Worm (Caenorhabditis elegans) whole organism, L1 larva: ENCODE data around the gene F54H12.8.

ENCODE experiments used
- C16A3.4 ChIP-seq: fragments of 150-350 bp; optimal IDR thresholded peaks from 2 replicates; lab custom pipeline; 2014; ENCODE audit warnings: missing biosample characterization, missing genetic modification characterization
- F16B12.6 ChIP-seq: fragments of 150-350 bp; optimal IDR thresholded peaks from 2 replicates; lab custom pipeline; 2014; ENCODE audit warnings: missing biosample characterization, missing genetic modification characterization
- Y116A8C.19 ChIP-seq: sonication (generic microtip); optimal IDR thresholded peaks from 2 replicates; lab custom pipeline; 2016; ENCODE audit warnings: missing compliant biosample characterization, missing genetic modification characterization, borderline replicate concordance
- alr-1 ChIP-seq: fragments of 200-800 bp; sonication (Bioruptor generic); optimal IDR thresholded peaks from 2 replicates; lab custom pipeline; 2018; ENCODE audit warnings: borderline replicate concordance, mild to moderate bottlenecking, missing genetic modification characterization, missing compliant biosample characterization
- aly-2 ChIP-seq: fragments of 150-350 bp; optimal IDR thresholded peaks from 2 replicates; lab custom pipeline; 2014; ENCODE audit warnings: missing biosample characterization, missing genetic modification characterization
- ces-1 ChIP-seq: fragments of 150-350 bp; optimal IDR thresholded peaks from 2 replicates; lab custom pipeline; 2014; ENCODE audit warnings: missing biosample characterization, missing genetic modification reagents, missing genetic modification characterization
- dpl-1 ChIP-seq, 3 experiments: fragments of 150-350 bp in 2 of 3; sonication (generic microtip) in 1 of 3; optimal IDR thresholded peaks; 2 replicates each; lab custom pipeline; 2014 to 2017; ENCODE audit warnings: missing biosample characterization in 3 of 3, missing genetic modification characterization in 3 of 3, missing genetic modification reagents in 3 of 3
- dsc-1 ChIP-seq: sonication (generic microtip); optimal IDR thresholded peaks from 2 replicates; lab custom pipeline; 2016; ENCODE audit warnings: mild to moderate bottlenecking, missing genetic modification characterization, missing compliant biosample characterization
- efl-1 ChIP-seq, 4 experiments: fragments of 150-350 bp; optimal IDR thresholded peaks in 3 of 4; peaks in 1 of 4; 1 replicate in 1 of 4; 2 replicates in 3 of 4; lab custom pipeline; 2014; ENCODE audit warnings: missing biosample characterization in 2 of 4, missing genetic modification characterization in 2 of 4, missing genetic modification reagents in 2 of 4
- egl-13 ChIP-seq: sonication (generic microtip); optimal IDR thresholded peaks from 2 replicates; lab custom pipeline; 2016; ENCODE audit warnings: missing genotype, missing genetic modification reagents, missing genetic modification characterization, missing compliant biosample characterization
- elt-2 ChIP-seq: sonication (generic microtip); optimal IDR thresholded peaks from 2 replicates; lab custom pipeline; 2016; ENCODE audit warnings: missing genetic modification characterization, mild to moderate bottlenecking, inconsistent platforms, missing compliant biosample characterization, missing genetic modification reagents
- elt-3 ChIP-seq, 6 experiments: fragments of 150-350 bp in 1 of 6; sonication (generic microtip); optimal IDR thresholded peaks; 2 replicates each; lab custom pipeline; 2017 to 2018; ENCODE audit warnings: missing biosample characterization in 6 of 6, missing genetic modification characterization in 6 of 6, inconsistent platforms in 1 of 6
- ets-5 ChIP-seq: fragments of 200-800 bp; sonication (Bioruptor generic); IDR thresholded peaks from 2 replicates; pipeline ENCODE4 v1.3.6; 2022; ENCODE audit warnings: missing genetic modification characterization, missing compliant biosample characterization
- fkh-10 ChIP-seq: sonication (generic microtip); optimal IDR thresholded peaks from 2 replicates; lab custom pipeline; 2017; ENCODE audit warnings: missing biosample characterization, missing genetic modification reagents, missing genetic modification characterization
- fkh-4 ChIP-seq: sonication (generic microtip); optimal IDR thresholded peaks from 2 replicates; lab custom pipeline; 2016; ENCODE audit warnings: missing compliant biosample characterization, missing genetic modification characterization, borderline replicate concordance
- fos-1 ChIP-seq: fragments of 150-350 bp; optimal IDR thresholded peaks from 2 replicates; lab custom pipeline; 2014; ENCODE audit warnings: missing biosample characterization, missing genetic modification characterization
- grh-1 ChIP-seq: fragments of 200-800 bp; sonication (Bioruptor generic); IDR thresholded peaks from 2 replicates; pipeline ENCODE4 v1.3.6; 2022; ENCODE audit warnings: missing genetic modification reagents, missing genetic modification characterization, missing compliant biosample characterization
- hlh-17 ChIP-seq: fragments of 200-800 bp; sonication (Bioruptor generic); optimal IDR thresholded peaks from 2 replicates; lab custom pipeline; 2018; ENCODE audit warnings: missing genetic modification characterization, mild to moderate bottlenecking, missing compliant biosample characterization, moderate library complexity, borderline replicate concordance
- hpl-2 ChIP-seq: fragments of 150-350 bp; optimal IDR thresholded peaks from 2 replicates; lab custom pipeline; 2014; ENCODE audit warnings: missing biosample characterization, missing genetic modification reagents, missing genetic modification characterization
- isw-1 ChIP-seq: fragments of 200-800 bp; sonication (Bioruptor generic); IDR thresholded peaks from 2 replicates; pipeline ENCODE4 v1.3.6; 2022; ENCODE audit warnings: missing genetic modification characterization, missing compliant biosample characterization
- lin-14 ChIP-seq: fragments of 200-800 bp; sonication (Bioruptor generic); optimal IDR thresholded peaks from 2 replicates; lab custom pipeline; 2018; ENCODE audit warnings: mild to moderate bottlenecking, missing genetic modification characterization, moderate library complexity, missing compliant biosample characterization
- lin-15B ChIP-seq: fragments of 150-350 bp; sonication (generic microtip); optimal IDR thresholded peaks from 3 replicates; lab custom pipeline; 2014; ENCODE audit warnings: missing biosample characterization, missing genetic modification characterization
- lin-35 ChIP-seq, 2 experiments: fragments of 150-350 bp; optimal IDR thresholded peaks; 2 replicates each; lab custom pipeline; 2014; ENCODE audit warnings: missing biosample characterization in 2 of 2, missing genetic modification characterization in 2 of 2, missing genetic modification reagents in 2 of 2
- lin-39 ChIP-seq: fragments of 150-350 bp; optimal IDR thresholded peaks from 2 replicates; lab custom pipeline; 2014; ENCODE audit warnings: missing biosample characterization, missing genetic modification reagents, missing genetic modification characterization
- lsy-2 ChIP-seq, 2 experiments: fragments of 150-350 bp; optimal IDR thresholded peaks; 2 replicates each; lab custom pipeline; 2014; ENCODE audit warnings: missing biosample characterization in 2 of 2, missing genetic modification characterization in 2 of 2
- mab-9 ChIP-seq: fragments of 200-800 bp; sonication (Bioruptor generic); IDR thresholded peaks from 2 replicates; pipeline ENCODE4 v1.3.6; 2022; ENCODE audit warnings: missing genetic modification reagents, missing genetic modification characterization, missing compliant biosample characterization
- mdl-1 ChIP-seq, 2 experiments: fragments of 150-350 bp; optimal IDR thresholded peaks; 2 replicates each; lab custom pipeline; 2014 to 2017; ENCODE audit warnings: missing biosample characterization in 2 of 2, missing genetic modification characterization in 2 of 2, inconsistent platforms in 1 of 2
- mef-2 ChIP-seq: fragments of 150-350 bp; optimal IDR thresholded peaks from 2 replicates; lab custom pipeline; 2014; ENCODE audit warnings: missing biosample characterization, missing genetic modification characterization
- mep-1 ChIP-seq: fragments of 150-350 bp; optimal IDR thresholded peaks from 2 replicates; lab custom pipeline; 2014; ENCODE audit warnings: missing biosample characterization, missing genetic modification characterization
- nhr-11 ChIP-seq: fragments of 150-350 bp; optimal IDR thresholded peaks from 2 replicates; lab custom pipeline; 2014; ENCODE audit warnings: missing biosample characterization, missing genetic modification characterization
- nhr-12 ChIP-seq: sonication (generic microtip); optimal IDR thresholded peaks from 2 replicates; lab custom pipeline; 2017; ENCODE audit warnings: missing biosample characterization, missing genetic modification characterization
- nhr-28 ChIP-seq: fragments of 150-350 bp; optimal IDR thresholded peaks from 2 replicates; lab custom pipeline; 2014; ENCODE audit warnings: missing biosample characterization, missing genetic modification characterization
- nhr-47 ChIP-seq: sonication (generic microtip); optimal IDR thresholded peaks from 2 replicates; lab custom pipeline; 2016; ENCODE audit warnings: mild to moderate bottlenecking, missing genetic modification characterization, moderate library complexity, missing compliant biosample characterization
- nhr-76 ChIP-seq: sonication (generic microtip); optimal IDR thresholded peaks from 2 replicates; lab custom pipeline; 2017; ENCODE audit warnings: missing biosample characterization, missing genetic modification characterization
- nhr-77 ChIP-seq: fragments of 150-350 bp; optimal IDR thresholded peaks from 2 replicates; lab custom pipeline; 2014; ENCODE audit warnings: missing biosample characterization, missing genetic modification characterization
- nhr-84 ChIP-seq: sonication (generic microtip); optimal IDR thresholded peaks from 2 replicates; lab custom pipeline; 2017; ENCODE audit warnings: missing biosample characterization, missing genetic modification characterization
- nhr-90 ChIP-seq: sonication (generic microtip); optimal IDR thresholded peaks from 2 replicates; lab custom pipeline; 2016; ENCODE audit warnings: mild to moderate bottlenecking, missing genetic modification characterization, missing compliant biosample characterization; ENCODE audit not compliant: poor library complexity
- pqm-1 ChIP-seq: sonication (generic microtip); optimal IDR thresholded peaks from 3 replicates; lab custom pipeline; 2017; ENCODE audit warnings: missing biosample characterization, missing genetic modification characterization
- tbx-2 ChIP-seq: sonication (generic microtip); optimal IDR thresholded peaks from 2 replicates; lab custom pipeline; 2016; ENCODE audit warnings: missing genetic modification characterization, missing compliant biosample characterization
- unc-130 ChIP-seq: fragments of 150-350 bp; optimal IDR thresholded peaks from 2 replicates; lab custom pipeline; 2017; ENCODE audit warnings: missing biosample characterization, missing genetic modification characterization, inconsistent platforms
- unc-30 ChIP-seq: sonication (generic microtip); optimal IDR thresholded peaks from 2 replicates; lab custom pipeline; 2017; ENCODE audit warnings: missing biosample characterization, missing genetic modification characterization
- unc-62 ChIP-seq: fragments of 150-350 bp; optimal IDR thresholded peaks from 2 replicates; lab custom pipeline; 2014; ENCODE audit warnings: missing biosample characterization, missing genetic modification reagents, missing genetic modification characterization
- vab-15 ChIP-seq: sonication (generic microtip); optimal IDR thresholded peaks from 2 replicates; lab custom pipeline; 2017; ENCODE audit warnings: missing genotype, mild to moderate bottlenecking, missing genetic modification characterization, missing compliant biosample characterization
- xbp-1 ChIP-seq: sonication (generic microtip); optimal IDR thresholded peaks from 2 replicates; lab custom pipeline; 2016; ENCODE audit warnings: missing genetic modification characterization, missing compliant biosample characterization
- ztf-4 ChIP-seq: fragments of 150-350 bp; optimal IDR thresholded peaks from 2 replicates; lab custom pipeline; 2014; ENCODE audit warnings: missing biosample characterization, missing genetic modification characterization

F54H12.8 gene

ce11 chrIII:7940819-7941218, 28.2 kb downstream of the F54H12.8 start, which contains the start of gene C29E4.12 (continued):
- peak; percentile 7 for TF ChIP-seq fos-1 (tag; lab: Kevin White, UChicago)
- TF ChIP-seq Y116A8C.19 (tag; lab: Kevin White, UChicago), result no peak
- no peak for TF ChIP-seq alr-1 (tag; lab: Kevin White, UChicago)
- peak; percentile 77 for TF ChIP-seq tbx-2 (tag; lab: Kevin White, UChicago)
- TF ChIP-seq hpl-2 (GFP tag; lab: Kevin White, UChicago), result no peak
- TF ChIP-seq unc-30, result no peak
- peak; percentile 59 for TF ChIP-seq nhr-11
- TF ChIP-seq xbp-1 (tag; lab: Kevin White, UChicago), result peak; percentile 78
- no peak for TF ChIP-seq pqm-1 (tag; lab: Kevin White, UChicago)
- no peak for TF ChIP-seq nhr-12 (tag; lab: Kevin White, UChicago)
- peak; percentile 84 for TF ChIP-seq nhr-47 (tag; lab: Kevin White, UChicago)
- no peak for TF ChIP-seq hlh-17 (GFP tag; lab: Kevin White, UChicago)
- no peak for TF ChIP-seq ces-1
- TF ChIP-seq, all 84 proteins: peak for 47

ce11 chrIII:7937548-7937947, 31.5 kb downstream of the F54H12.8 start, which contains the start of gene C29E4.10:
Gene C29E4.10 (plus strand): TSS chrIII:7937848.
- no peak for TF ChIP-seq nhr-84 (tag; lab: Kevin White, UChicago)
- TF ChIP-seq fkh-4 (tag; lab: Kevin White, UChicago), result no peak
- TF ChIP-seq aly-2 (tag; lab: Kevin White, UChicago), result no peak
- TF ChIP-seq nhr-47 (tag; lab: Kevin White, UChicago), result no peak
- TF ChIP-seq grh-1 (GFP tag; lab: Robert Waterston, UW), result no peak
- TF ChIP-seq elt-2 (tag; lab: Kevin White, UChicago), result no peak
- no peak for TF ChIP-seq ets-5 (GFP tag; lab: Robert Waterston, UW)
- no peak for TF ChIP-seq nhr-77 (tag; lab: Kevin White, UChicago)
- TF ChIP-seq vab-15 (tag; lab: Kevin White, UChicago), result no peak
- no peak for TF ChIP-seq unc-62 (GFP tag; lab: Kevin White, UChicago)
- TF ChIP-seq lin-14 (GFP tag; lab: Kevin White, UChicago), result no peak
- no peak for TF ChIP-seq mab-9
- no peak for TF ChIP-seq nhr-90
- no peak for TF ChIP-seq unc-30
- TF ChIP-seq elt-3 (tag; optimal IDR thresholded peaks at IDR 0.05; lab: Kevin White, UChicago), result no peak
- no peak for TF ChIP-seq F16B12.6
- no peak for TF ChIP-seq dsc-1 (tag; lab: Kevin White, UChicago)
- no peak for TF ChIP-seq ztf-4

ce11 chrIII:7933235-7933634, 35.8 kb downstream of the F54H12.8 start, which contains the start of gene ran-2:
Gene ran-2 (plus strand): TSS chrIII:7933535.
- TF ChIP-seq C16A3.4 (tag; lab: Kevin White, UChicago) (no peak), lin-35 (GFP tag; optimal IDR thresholded peaks at IDR 0.05; lab: Kevin White, UChicago) (peak in 1 of 2 experiments; percentile 11)

ce11 chrIII:7928549-7929129, 40.4 kb downstream of the F54H12.8 start, which contains the start of the genes C29E4.13 and npp-15:
Gene C29E4.13 (minus strand): TSS chrIII:7928717.
Gene npp-15 (plus strand): TSS chrIII:7929043.
- peak in 1 of 2 experiments; percentile 17 for TF ChIP-seq mdl-1 (tag; optimal IDR thresholded peaks at IDR 0.05; lab: Kevin White, UChicago)
- TF ChIP-seq fkh-10 (GFP tag; lab: Kevin White, UChicago), result no peak
- TF ChIP-seq nhr-84 (tag; lab: Kevin White, UChicago), result no peak
- no peak for TF ChIP-seq lin-14 (GFP tag; lab: Kevin White, UChicago)
- no peak for TF ChIP-seq fkh-4 (tag; lab: Kevin White, UChicago)
- no peak for TF ChIP-seq egl-13 (tag; lab: Kevin White, UChicago)
- no peak for TF ChIP-seq nhr-28 (tag; lab: Kevin White, UChicago)
- peak; percentile 74 to 87 for TF ChIP-seq lin-35 (GFP tag; optimal IDR thresholded peaks at IDR 0.05; lab: Kevin White, UChicago)
- TF ChIP-seq C16A3.4 (tag; lab: Kevin White, UChicago), result peak; percentile 55
- peak; percentile 56 to 87 (median 83) for TF ChIP-seq dpl-1 (GFP tag; optimal IDR thresholded peaks at IDR 0.05; lab: Kevin White, UChicago)
- TF ChIP-seq mep-1 (tag; lab: Kevin White, UChicago), result peak; percentile 70
- TF ChIP-seq mef-2 (tag; lab: Kevin White, UChicago), result no peak
- TF ChIP-seq unc-130 (tag; lab: Kevin White, UChicago), result no peak
- no peak for TF ChIP-seq dsc-1 (tag; lab: Kevin White, UChicago)
- peak; percentile 64 to 81 for TF ChIP-seq efl-1 (optimal IDR thresholded peaks at IDR 0.05; lab: Kevin White, UChicago)
- peak; percentile 83 to 98 for TF ChIP-seq efl-1 (GFP tag; optimal IDR thresholded peaks at IDR 0.05 in 1 of 2; lab: Kevin White, UChicago)
- TF ChIP-seq nhr-76 (tag; lab: Kevin White, UChicago), result no peak
- peak; percentile 18 for TF ChIP-seq lin-15B (tag; lab: Kevin White, UChicago)
- TF ChIP-seq F16B12.6, result peak; percentile 44
- peak; percentile 29 for TF ChIP-seq lin-39 (tag; lab: Kevin White, UChicago)
- no peak for TF ChIP-seq tbx-2 (tag; lab: Kevin White, UChicago)
- TF ChIP-seq grh-1 (GFP tag; lab: Robert Waterston, UW), result no peak
- TF ChIP-seq unc-30, result no peak
- no peak for TF ChIP-seq isw-1 (GFP tag; lab: Robert Waterston, UW)
- TF ChIP-seq lsy-2 (tag; optimal IDR thresholded peaks at IDR 0.05; lab: Kevin White, UChicago), result peak; percentile 64 to 74
